Fruit fly (Drosophila melanogaster) whole organism, embryonic: ENCODE data around the gene kirre.
A peak's percentile ranks its signal among the peaks of the same experiment; 100 is the strongest.

Experiments used
- C15 ChIP-seq: fragments of 200-800 bp; sonication (Bioruptor generic); IDR thresholded peaks from 3 replicates; pipeline ENCODE4 v1.3.6; 2022; ENCODE audit warnings: missing biosample characterization, missing genetic modification characterization
- CG10979 ChIP-seq: fragments of 200-800 bp; sonication (Bioruptor generic); optimal IDR thresholded peaks from 2 replicates; lab custom pipeline; 2018; ENCODE audit warnings: missing biosample characterization, mild to moderate bottlenecking, missing genetic modification characterization, moderate library complexity
- CG11504 ChIP-seq: fragments of 200-800 bp; sonication (Bioruptor generic); optimal IDR thresholded peaks from 3 replicates; lab custom pipeline; 2019; ENCODE audit warnings: missing biosample characterization, mild to moderate bottlenecking, missing genetic modification characterization, moderate library complexity
- CG13287 ChIP-seq: fragments of 200-800 bp; sonication (Bioruptor generic); IDR thresholded peaks from 2 replicates; pipeline ENCODE4 v1.3.6; 2022; ENCODE audit warnings: missing biosample characterization, missing genetic modification characterization; ENCODE audit not compliant: partially characterized antibody
- CG14710 ChIP-seq: fragments of 200-800 bp; sonication (Bioruptor generic); optimal IDR thresholded peaks from 3 replicates; lab custom pipeline; 2019; ENCODE audit warnings: missing biosample characterization, mild to moderate bottlenecking, missing genetic modification characterization, moderate library complexity
- CG1602 ChIP-seq: fragments of 200-800 bp; sonication (Bioruptor generic); optimal IDR thresholded peaks from 3 replicates; lab custom pipeline; 2016; ENCODE audit warnings: missing biosample characterization, missing genetic modification characterization
- CG17361 ChIP-seq: fragments of 200-800 bp; sonication (Bioruptor generic); IDR thresholded peaks from 3 replicates; pipeline ENCODE4 v1.3.6; 2022; ENCODE audit warnings: missing biosample characterization, missing genetic modification characterization
- CG18262 ChIP-seq: fragments of 200-800 bp; optimal IDR thresholded peaks from 3 replicates; lab custom pipeline; 2019; ENCODE audit warnings: missing biosample characterization, mild to moderate bottlenecking, missing genetic modification characterization, moderate library complexity
- CG2678 ChIP-seq: fragments of 200-800 bp; sonication (Bioruptor generic); optimal IDR thresholded peaks from 3 replicates; lab custom pipeline; 2019; ENCODE audit warnings: missing biosample characterization, mild to moderate bottlenecking, missing genetic modification characterization, moderate library complexity
- CG2712 ChIP-seq: fragments of 200-800 bp; optimal IDR thresholded peaks from 3 replicates; lab custom pipeline; 2019; ENCODE audit warnings: missing biosample characterization, mild to moderate bottlenecking, missing genetic modification characterization, moderate library complexity
- CG30403 ChIP-seq: fragments of 200-800 bp; sonication (Bioruptor generic); optimal IDR thresholded peaks from 3 replicates; lab custom pipeline; 2016; ENCODE audit warnings: missing biosample characterization, missing genetic modification characterization
- CG3065 ChIP-seq: fragments of 200-800 bp; sonication (Bioruptor generic); optimal IDR thresholded peaks from 2 replicates; lab custom pipeline; 2016; ENCODE audit warnings: missing biosample characterization, missing genetic modification characterization
- CG34422 ChIP-seq: fragments of 200-800 bp; sonication (Bioruptor generic); IDR thresholded peaks from 3 replicates; pipeline ENCODE4 v1.3.6; 2022; ENCODE audit warnings: missing biosample characterization, missing genetic modification characterization
- CG4707 ChIP-seq: fragments of 200-800 bp; sonication (Bioruptor generic); optimal IDR thresholded peaks from 2 replicates; lab custom pipeline; 2018; ENCODE audit warnings: missing biosample characterization, mild to moderate bottlenecking, missing genetic modification characterization, moderate library complexity
- CG6765 ChIP-seq: fragments of 200-800 bp; sonication (Bioruptor generic); optimal IDR thresholded peaks from 3 replicates; lab custom pipeline; 2017; ENCODE audit warnings: missing biosample characterization, mild to moderate bottlenecking, missing genetic modification characterization
- CG7556 ChIP-seq: fragments of 200-800 bp; sonication (Bioruptor generic); optimal IDR thresholded peaks from 2 replicates; lab custom pipeline; 2017; ENCODE audit warnings: missing biosample characterization, mild to moderate bottlenecking, missing genetic modification characterization
- CG7839 ChIP-seq: fragments of 200-800 bp; sonication (Bioruptor generic); optimal IDR thresholded peaks from 3 replicates; lab custom pipeline; 2018; ENCODE audit warnings: missing biosample characterization, mild to moderate bottlenecking, missing genetic modification characterization, moderate library complexity
- CG8765 ChIP-seq: fragments of 200-800 bp; sonication (Bioruptor generic); IDR thresholded peaks from 2 replicates; pipeline ENCODE4 v1.3.6; 2022; ENCODE audit warnings: missing biosample characterization, missing genetic modification characterization
- CG8944 ChIP-seq: fragments of 200-800 bp; sonication (Bioruptor generic); optimal IDR thresholded peaks from 3 replicates; lab custom pipeline; 2016; ENCODE audit warnings: missing biosample characterization, missing genetic modification characterization
- CG9437 ChIP-seq: fragments of 200-800 bp; sonication (Bioruptor generic); optimal IDR thresholded peaks from 2 replicates; lab custom pipeline; 2018; ENCODE audit warnings: missing biosample characterization, mild to moderate bottlenecking, missing genetic modification characterization
- CoRest ChIP-seq: fragments of 200-800 bp; sonication (Bioruptor generic); optimal IDR thresholded peaks from 3 replicates; lab custom pipeline; 2018; ENCODE audit warnings: missing biosample characterization, mild to moderate bottlenecking, missing genetic modification characterization, moderate library complexity
- D19A ChIP-seq: fragments of 200-800 bp; optimal IDR thresholded peaks from 3 replicates; lab custom pipeline; 2019; ENCODE audit warnings: missing biosample characterization, mild to moderate bottlenecking, missing genetic modification characterization, moderate library complexity
- Drgx ChIP-seq: fragments of 200-800 bp; sonication (Bioruptor generic); IDR thresholded peaks from 2 replicates; pipeline ENCODE4 v1.3.6; 2022; ENCODE audit warnings: missing biosample characterization, missing genetic modification characterization
- Hr78 ChIP-seq, 2 experiments: fragments of 200-800 bp in 1 of 2; fragments of >200 bp in 1 of 2; sonication (Bioruptor generic) in 1 of 2; optimal IDR thresholded peaks; 2 replicates each; lab custom pipeline; 2017 to 2019; ENCODE audit warnings: missing biosample characterization in 2 of 2, missing genetic modification characterization in 2 of 2, mild to moderate bottlenecking in 1 of 2, moderate library complexity in 1 of 2
- Med ChIP-seq: fragments of 200-800 bp; sonication (Bioruptor generic); peaks from one replicate; lab custom pipeline; 2016; ENCODE audit warnings: missing biosample characterization, missing genetic modification characterization, mild to moderate bottlenecking, inconsistent platforms, moderate library complexity
- NC2α ChIP-seq: fragments of 200-800 bp; sonication (Bioruptor generic); optimal IDR thresholded peaks from 2 replicates; lab custom pipeline; 2016; ENCODE audit warnings: missing biosample characterization, missing genetic modification characterization
- Neu2 ChIP-seq: fragments of 200-800 bp; sonication (Bioruptor generic); optimal IDR thresholded peaks from 3 replicates; lab custom pipeline; 2016; ENCODE audit warnings: missing biosample characterization, missing genetic modification characterization, borderline replicate concordance
- PHDP ChIP-seq: fragments of 200-800 bp; sonication (Bioruptor generic); optimal IDR thresholded peaks from 3 replicates; lab custom pipeline; 2018; ENCODE audit warnings: missing biosample characterization, mild to moderate bottlenecking, missing genetic modification characterization, moderate library complexity
- Poxn ChIP-seq: fragments of 200-800 bp; sonication (Bioruptor generic); IDR thresholded peaks from 2 replicates; pipeline ENCODE4 v1.3.6; 2022; ENCODE audit warnings: missing biosample characterization, missing genetic modification characterization
- Ptx1 ChIP-seq: fragments of 200-800 bp; sonication (Bioruptor generic); IDR thresholded peaks from 2 replicates; pipeline ENCODE4 v1.3.6; 2022; ENCODE audit warnings: missing biosample characterization, missing genetic modification characterization
- ac ChIP-seq: fragments of 200-800 bp; sonication (Bioruptor generic); optimal IDR thresholded peaks from 3 replicates; lab custom pipeline; 2017; ENCODE audit warnings: missing biosample characterization, mild to moderate bottlenecking, missing genetic modification characterization
- cato ChIP-seq: fragments of 200-800 bp; sonication (Bioruptor generic); optimal IDR thresholded peaks from 2 replicates; lab custom pipeline; 2016; ENCODE audit warnings: missing biosample characterization, missing genetic modification characterization, borderline replicate concordance
- crp ChIP-seq, 2 experiments: fragments of 200-800 bp; sonication (Bioruptor generic); optimal IDR thresholded peaks; 2 replicates in 1 of 2; 3 replicates in 1 of 2; lab custom pipeline; 2017; ENCODE audit warnings: missing biosample characterization in 2 of 2, missing genetic modification characterization in 2 of 2, mild to moderate bottlenecking in 1 of 2, moderate library complexity in 1 of 2
- dmrt99B ChIP-seq: fragments of 200-800 bp; sonication (Bioruptor generic); optimal IDR thresholded peaks from 2 replicates; lab custom pipeline; 2018; ENCODE audit warnings: missing biosample characterization, mild to moderate bottlenecking, missing genetic modification characterization, moderate library complexity
- dysf ChIP-seq: fragments of 200-800 bp; sonication (Bioruptor generic); IDR thresholded peaks from 3 replicates; pipeline ENCODE4 v1.3.6; 2022; ENCODE audit warnings: missing biosample characterization, missing genetic modification characterization
- gem ChIP-seq: fragments of 200-800 bp; sonication (Bioruptor generic); optimal IDR thresholded peaks from 2 replicates; lab custom pipeline; 2019; ENCODE audit warnings: missing biosample characterization, mild to moderate bottlenecking, missing genetic modification characterization, moderate library complexity
- lola ChIP-seq, 3 experiments: fragments of >200 bp in 2 of 3; fragments of 200-800 bp in 1 of 3; sonication (Bioruptor generic) in 1 of 3; optimal IDR thresholded peaks; 2 replicates each; lab custom pipeline; 2017 to 2019; ENCODE audit warnings: missing biosample characterization in 3 of 3, missing genetic modification characterization in 3 of 3, mild to moderate bottlenecking in 1 of 3, moderate library complexity in 1 of 3
- lov ChIP-seq, 2 experiments: fragments of 200-800 bp in 1 of 2; fragments of >200 bp in 1 of 2; sonication (Bioruptor generic) in 1 of 2; IDR thresholded peaks in 1 of 2; optimal IDR thresholded peaks in 1 of 2; 2 replicates in 1 of 2; 3 replicates in 1 of 2; pipeline versions ENCODE4 v1.3.6 to Lab custom; 2017 to 2022; ENCODE audit warnings: missing biosample characterization in 1 of 2, missing genetic modification characterization in 1 of 2
- nmo ChIP-seq: fragments of 200-800 bp; sonication (Bioruptor generic); optimal IDR thresholded peaks from 2 replicates; lab custom pipeline; 2018; ENCODE audit warnings: missing biosample characterization, mild to moderate bottlenecking, missing genetic modification characterization, moderate library complexity
- nom ChIP-seq: fragments of 200-800 bp; sonication (Bioruptor generic); optimal IDR thresholded peaks from 2 replicates; lab custom pipeline; 2017; ENCODE audit warnings: missing biosample characterization, missing genetic modification characterization, mild to moderate bottlenecking, moderate library complexity, missing genetic modification reagents
- onecut ChIP-seq: fragments of 200-800 bp; sonication (Bioruptor generic); IDR thresholded peaks from 2 replicates; pipeline ENCODE4 v1.3.6; 2022; ENCODE audit warnings: missing biosample characterization, missing genetic modification characterization
- rib ChIP-seq: fragments of 200-800 bp; sonication (Bioruptor generic); IDR thresholded peaks from 2 replicates; pipeline ENCODE4 v1.3.6; 2022; ENCODE audit warnings: missing biosample characterization, missing genetic modification characterization
- row ChIP-seq: fragments of 200-800 bp; sonication (Bioruptor generic); IDR thresholded peaks from 3 replicates; pipeline ENCODE4 v1.3.6; 2022; ENCODE audit warnings: missing biosample characterization, missing genetic modification characterization
- sd ChIP-seq: fragments of 200-800 bp; sonication (Bioruptor generic); optimal IDR thresholded peaks from 3 replicates; lab custom pipeline; 2018; ENCODE audit warnings: missing biosample characterization, mild to moderate bottlenecking, missing genetic modification characterization, moderate library complexity
- sens ChIP-seq: fragments of 200-800 bp; sonication (Bioruptor generic); peaks from one replicate; lab custom pipeline; 2016; ENCODE audit warnings: missing biosample characterization, missing genetic modification characterization
- shn ChIP-seq: fragments of 200-800 bp; sonication (Bioruptor generic); optimal IDR thresholded peaks from 3 replicates; lab custom pipeline; 2016; ENCODE audit warnings: missing biosample characterization, missing genetic modification characterization
- tgo ChIP-seq: fragments of 200-800 bp; sonication (Bioruptor generic); IDR thresholded peaks from 3 replicates; pipeline ENCODE4 v1.3.6; 2022; ENCODE audit warnings: missing biosample characterization, missing genetic modification characterization

kirre gene

dm6 chrX:2788278-2789023 is 48.3 kb downstream of the kirre start:
- TF ChIP-seq onecut (GFP tag; lab: Robert Waterston, UW) (no peak), nmo (GFP tag; lab: Kevin White, UChicago) (peak; percentile 7), tgo (peak; percentile 14; the same call in 1 of the 3 replicates), CG10979 (tag; lab: Kevin White, UChicago) (no peak), sd (tag; lab: Kevin White, UChicago) (no peak), shn (GFP tag; lab: Kevin White, UChicago) (no peak), Neu2 (GFP tag; lab: Kevin White, UChicago) (no peak), sens (peak; percentile 87), PHDP (tag; lab: Kevin White, UChicago) (peak; percentile 19), CG30403 (peak; percentile 19), CG14710 (tag; lab: Kevin White, UChicago) (peak; percentile 8), lov (optimal IDR thresholded peaks at IDR 0.05; lab: Kevin White, UChicago) (no peak), lov (GFP tag; IDR thresholded peaks at IDR 0.05; lab: Robert Waterston, UW) (no peak), Poxn (no peak), CG11504 (peak; percentile 17), CG7556 (GFP tag; lab: Kevin White, UChicago) (peak; percentile 1), CG2678 (peak; percentile 16), CG2712 (tag; lab: Kevin White, UChicago) (no peak), CG7839 (peak; percentile 2), dysf (GFP tag; lab: Robert Waterston, UW) (0 out of 3 replicates have a peak, but pooled peaks have one; percentile 24), Ptx1 (0 out of 2 replicates have a peak, but pooled peaks have one; percentile 9), NC2α (GFP tag; lab: Kevin White, UChicago) (no peak), D19A (tag; lab: Kevin White, UChicago) (peak; percentile 98), Hr78 (GFP tag; optimal IDR thresholded peaks at IDR 0.05; lab: Kevin White, UChicago) (peak in 1 of 2 experiments; percentile 34), CG9437 (GFP tag; lab: Kevin White, UChicago) (no peak), CG13287 (GFP tag; lab: Robert Waterston, UW) (no peak), CG18262 (tag; lab: Kevin White, UChicago) (peak; percentile 20), dmrt99B (tag; lab: Kevin White, UChicago) (peak; percentile 13), gem (tag; lab: Kevin White, UChicago) (peak; percentile 14), CoRest (tag; lab: Kevin White, UChicago) (peak; percentile 8), CG8765 (no peak), rib (GFP tag; lab: Robert Waterston, UW) (no peak), row (GFP tag; lab: Robert Waterston, UW) (peak; percentile 37), crp (GFP tag; optimal IDR thresholded peaks at IDR 0.05; lab: Kevin White, UChicago) (peak in 1 of 2 experiments; percentile 36), Med (GFP tag; lab: Kevin White, UChicago) (peak; percentile 30), CG6765 (GFP tag; lab: Kevin White, UChicago) (no peak)

dm6 chrX:2789285-2790054 is 49.3 kb downstream of the kirre start:
- TF ChIP-seq cato (GFP tag; lab: Kevin White, UChicago) = no peak
- TF ChIP-seq CG1602 = no peak
- TF ChIP-seq C15 (GFP tag; lab: Robert Waterston, UW) = no peak
- no peak for TF ChIP-seq CG8944 (GFP tag; lab: Kevin White, UChicago)
- TF ChIP-seq CG4707 (GFP tag; lab: Kevin White, UChicago) = no peak
- peak; percentile 48 for TF ChIP-seq nom (GFP tag; lab: Kevin White, UChicago)
- no peak for TF ChIP-seq lola (GFP tag; optimal IDR thresholded peaks at IDR 0.05; lab: Kevin White, UChicago)
- TF ChIP-seq CG3065 = no peak
- TF ChIP-seq Ptx1 = no peak
- TF ChIP-seq CG17361 = peak; percentile 41; the same call in 1 of the 3 replicates
- TF ChIP-seq CG34422 (GFP tag; lab: Robert Waterston, UW) = peak; percentile 32; the same call in 1 of the 3 replicates
- peak; percentile 27; the same call in 1 of the 2 replicates for TF ChIP-seq Drgx (GFP tag; lab: Robert Waterston, UW)
- no peak for TF ChIP-seq ac (GFP tag; lab: Kevin White, UChicago)
